Worm (Caenorhabditis elegans) whole organism, midembryonic: Measurements from ENCODE around the gene cnc-2.

Experiments used
- T22C8.4 ChIP-seq: fragments of 200-800 bp; sonication (Bioruptor generic); IDR thresholded peaks from 2 replicates; pipeline ENCODE4 v1.3.6; 2022; ENCODE audit warnings: missing genetic modification characterization, missing compliant biosample characterization
- cog-1 ChIP-seq: sonication (generic microtip); optimal IDR thresholded peaks from 2 replicates; lab custom pipeline; 2016; ENCODE audit warnings: missing genetic modification characterization, missing compliant biosample characterization
- flt-1 ChIP-seq: fragments of 200-800 bp; sonication (Bioruptor generic); IDR thresholded peaks from 2 replicates; pipeline ENCODE4 v1.3.6; 2022; ENCODE audit warnings: missing genetic modification characterization, missing compliant biosample characterization
- klf-2 ChIP-seq: fragments of 200-800 bp; sonication (Bioruptor generic); conservative IDR thresholded peaks from 2 replicates; pipeline ENCODE4 v1.3.6; 2022; ENCODE audit warnings: missing genetic modification reagents, missing genetic modification characterization, missing compliant biosample characterization
- med-1 ChIP-seq: sonication (generic microtip); optimal IDR thresholded peaks from 2 replicates; lab custom pipeline; 2017; ENCODE audit warnings: missing genetic modification characterization, mild to moderate bottlenecking, missing compliant biosample characterization, antibody characterized with exemption, missing genetic modification reagents; ENCODE audit not compliant: insufficient read depth
- ref-1 ChIP-seq: fragments of 200-800 bp; sonication (Bioruptor generic); conservative IDR thresholded peaks from 2 replicates; pipeline ENCODE4 v1.3.6; 2022; ENCODE audit warnings: missing genetic modification reagents, missing genetic modification characterization, missing compliant biosample characterization
- ztf-23 ChIP-seq: fragments of 200-800 bp; sonication (Bioruptor generic); IDR thresholded peaks from 2 replicates; pipeline ENCODE4 v1.3.6; 2022; ENCODE audit warnings: missing genetic modification reagents, missing genetic modification characterization, missing compliant biosample characterization
- ztf-29 ChIP-seq: fragments of 200-800 bp; sonication (Bioruptor generic); IDR thresholded peaks from 2 replicates; pipeline ENCODE4 v1.3.6; 2022; ENCODE audit warnings: missing genetic modification reagents, missing genetic modification characterization, missing compliant biosample characterization

- TF ChIP-seq klf-2 (GFP tag; lab: Robert Waterston, UW) (no peak), ref-1 (GFP tag; lab: Robert Waterston, UW) (no peak), med-1 (GFP tag; lab: Kevin White, UChicago) (no peak), cog-1 (no peak), flt-1 (no peak), ztf-23 (GFP tag; lab: Robert Waterston, UW) (no peak), ztf-29 (GFP tag; lab: Robert Waterston, UW) (no peak), T22C8.4 (GFP tag; lab: Robert Waterston, UW) (no peak)
These were observed 35.2 kb downstream of the cnc-2 start for ce11 chrV:1414615-1415433.
